Worm (Caenorhabditis elegans): ENCODE results near the gene R01B10.2.

ce11 chrV:6033512-6033911, 7.8 kb downstream of the R01B10.2 start:
- TF ChIP-seq flh-1 (GFP tag; optimal IDR thresholded peaks at IDR 0.05) = no peak
- TF ChIP-seq nhr-76 (tag; optimal IDR thresholded peaks at IDR 0.05) = no peak
- TF ChIP-seq ham-2 (GFP tag; optimal IDR thresholded peaks at IDR 0.05) = no peak
- TF ChIP-seq lsy-2 (tag; optimal IDR thresholded peaks at IDR 0.05) = no peak
- TF ChIP-seq unc-62 (GFP tag; optimal IDR thresholded peaks at IDR 0.05) = no peak
- TF ChIP-seq elt-3 (tag; optimal IDR thresholded peaks at IDR 0.05) = no peak

Data from whole organism, mixed stage, embryonic.